Worm (Caenorhabditis elegans) whole organism, early embryonic: ENCODE measurements around the gene mrpl-53.

Experiments used
- F13C5.2 ChIP-seq: sonication (generic microtip); optimal IDR thresholded peaks from 2 replicates; lab custom pipeline; 2017; ENCODE audit warnings: mild to moderate bottlenecking, missing genetic modification characterization, inconsistent platforms, missing compliant biosample characterization
- ama-1 ChIP-seq: fragments of 150-350 bp; optimal IDR thresholded peaks from 2 replicates; lab custom pipeline; 2014
- flt-1 ChIP-seq: fragments of 200-800 bp; sonication (Bioruptor generic); IDR thresholded peaks from 2 replicates; pipeline ENCODE4 v1.3.6; 2022; ENCODE audit warnings: missing genetic modification characterization, missing compliant biosample characterization
- hmg-4 ChIP-seq: fragments of 200-800 bp; sonication (Bioruptor generic); optimal IDR thresholded peaks from 2 replicates; lab custom pipeline; 2018; ENCODE audit warnings: mild to moderate bottlenecking, missing genetic modification characterization, missing compliant biosample characterization
- sea-1 ChIP-seq: fragments of 200-800 bp; sonication (Bioruptor generic); conservative IDR thresholded peaks from 2 replicates; pipeline ENCODE4 v1.3.6; 2022; ENCODE audit warnings: missing genetic modification characterization, missing compliant biosample characterization
- tbx-37 ChIP-seq: fragments of 200-800 bp; sonication (Bioruptor generic); conservative IDR thresholded peaks from 2 replicates; pipeline ENCODE4 v1.3.6; 2022; ENCODE audit warnings: missing genetic modification reagents, missing genetic modification characterization, missing compliant biosample characterization
- tra-4 ChIP-seq: sonication (generic microtip); optimal IDR thresholded peaks from 2 replicates; lab custom pipeline; 2017; ENCODE audit warnings: missing genetic modification characterization, missing compliant biosample characterization

- TF ChIP-seq ama-1 (lab: Kevin White, UChicago) (no peak), tra-4 (tag; lab: Kevin White, UChicago) (no peak), sea-1 (GFP tag; lab: Robert Waterston, UW) (no peak), hmg-4 (no peak), flt-1 (GFP tag; lab: Robert Waterston, UW) (no peak), F13C5.2 (tag; lab: Kevin White, UChicago) (no peak), tbx-37 (GFP tag; lab: Robert Waterston, UW) (no peak)
Observed at ce11 chrII:9624110-9624695, 26.8 kb downstream of the mrpl-53 start, which contains the start of the genes dnj-20 and ZK1307.8.
